Fruit fly (Drosophila melanogaster) whole organism, embryonic: ENCODE data around the gene CG34291.

Experiments used
- ATbp ChIP-seq: fragments of 200-800 bp; sonication (Bioruptor generic); optimal IDR thresholded peaks from 2 replicates; lab custom pipeline; 2017; ENCODE audit warnings: missing biosample characterization, mild to moderate bottlenecking, missing genetic modification characterization, missing genetic modification reagents
- Bgb ChIP-seq: fragments of 200-800 bp; sonication (Bioruptor generic); IDR thresholded peaks from 2 replicates; pipeline ENCODE4 v1.3.6; 2022; ENCODE audit warnings: missing biosample characterization, missing genetic modification characterization; ENCODE audit not compliant: partially characterized antibody
- Bteb2 ChIP-seq: fragments of 200-800 bp; sonication (Bioruptor generic); optimal IDR thresholded peaks from 2 replicates; lab custom pipeline; 2016; ENCODE audit warnings: missing biosample characterization, missing genetic modification characterization
- CG10366 ChIP-seq: fragments of 200-800 bp; sonication (Bioruptor generic); IDR thresholded peaks from 2 replicates; pipeline ENCODE4 v1.3.6; 2022; ENCODE audit warnings: missing biosample characterization, missing genetic modification characterization
- CG11093 ChIP-seq: fragments of 200-800 bp; sonication (Bioruptor generic); IDR thresholded peaks from 3 replicates; pipeline ENCODE4 v1.3.6; 2022; ENCODE audit warnings: missing biosample characterization, missing genetic modification characterization
- CG1233 ChIP-seq: fragments of 200-800 bp; sonication (Bioruptor generic); optimal IDR thresholded peaks from 4 replicates; lab custom pipeline; 2018; ENCODE audit warnings: missing biosample characterization, mild to moderate bottlenecking, missing genetic modification characterization
- CG13287 ChIP-seq: fragments of 200-800 bp; sonication (Bioruptor generic); IDR thresholded peaks from 2 replicates; pipeline ENCODE4 v1.3.6; 2022; ENCODE audit warnings: missing biosample characterization, missing genetic modification characterization; ENCODE audit not compliant: partially characterized antibody
- CG13894 ChIP-seq: fragments of 200-800 bp; sonication (Bioruptor generic); optimal IDR thresholded peaks from 3 replicates; lab custom pipeline; 2018; ENCODE audit warnings: missing biosample characterization, mild to moderate bottlenecking, missing genetic modification characterization, moderate library complexity
- CG14014 ChIP-seq: fragments of 200-800 bp; sonication (Bioruptor generic); IDR thresholded peaks from 2 replicates; pipeline ENCODE4 v1.3.6; 2022; ENCODE audit warnings: missing biosample characterization, missing genetic modification characterization
- CG15696 ChIP-seq: fragments of 200-800 bp; sonication (Bioruptor generic); optimal IDR thresholded peaks from 2 replicates; lab custom pipeline; 2019; ENCODE audit warnings: missing biosample characterization, mild to moderate bottlenecking, missing genetic modification characterization, moderate library complexity
- CG17328 ChIP-seq: fragments of 200-800 bp; sonication (Bioruptor generic); IDR thresholded peaks from 2 replicates; pipeline ENCODE4 v1.3.6; 2022; ENCODE audit warnings: missing biosample characterization, missing genetic modification characterization
- CG18619 ChIP-seq: fragments of 200-800 bp; sonication (Bioruptor generic); optimal IDR thresholded peaks from 3 replicates; lab custom pipeline; 2017; ENCODE audit warnings: missing biosample characterization, mild to moderate bottlenecking, missing genetic modification characterization
- CG2116 ChIP-seq: fragments of 200-800 bp; sonication (Bioruptor generic); optimal IDR thresholded peaks from 3 replicates; lab custom pipeline; 2018; ENCODE audit warnings: missing biosample characterization, mild to moderate bottlenecking, missing genetic modification characterization
- CG2712 ChIP-seq: fragments of 200-800 bp; optimal IDR thresholded peaks from 3 replicates; lab custom pipeline; 2019; ENCODE audit warnings: missing biosample characterization, mild to moderate bottlenecking, missing genetic modification characterization, moderate library complexity
- CG31365 ChIP-seq: fragments of 200-800 bp; sonication (Bioruptor generic); optimal IDR thresholded peaks from 2 replicates; lab custom pipeline; 2018; ENCODE audit warnings: missing biosample characterization, mild to moderate bottlenecking, missing genetic modification characterization
- CG3163 ChIP-seq: fragments of 200-800 bp; sonication (Bioruptor generic); optimal IDR thresholded peaks from 3 replicates; lab custom pipeline; 2016; ENCODE audit warnings: missing biosample characterization, missing genetic modification characterization
- CG32772 ChIP-seq: fragments of 200-800 bp; sonication (Bioruptor generic); IDR thresholded peaks from 2 replicates; pipeline ENCODE4 v1.3.6; 2022; ENCODE audit warnings: missing biosample characterization, missing genetic modification characterization
- CG4328 ChIP-seq: fragments of 200-800 bp; sonication (Bioruptor generic); optimal IDR thresholded peaks from 3 replicates; lab custom pipeline; 2017; ENCODE audit warnings: missing biosample characterization, missing genetic modification reagents, missing genetic modification characterization
- CG6254 ChIP-seq: fragments of 200-800 bp; sonication (Bioruptor generic); optimal IDR thresholded peaks from 3 replicates; lab custom pipeline; 2017; ENCODE audit warnings: mild to moderate bottlenecking, missing biosample characterization, missing genetic modification reagents, missing genetic modification characterization
- CG7928 ChIP-seq: fragments of 200-800 bp; sonication (Bioruptor generic); optimal IDR thresholded peaks from 2 replicates; lab custom pipeline; 2017; ENCODE audit warnings: missing biosample characterization, mild to moderate bottlenecking, missing genetic modification characterization
- CG8478 ChIP-seq: fragments of >200 bp; optimal IDR thresholded peaks from 2 replicates; lab custom pipeline; 2018
- CG8944 ChIP-seq: fragments of 200-800 bp; sonication (Bioruptor generic); optimal IDR thresholded peaks from 3 replicates; lab custom pipeline; 2016; ENCODE audit warnings: missing biosample characterization, missing genetic modification characterization
- CHES-1-like ChIP-seq: fragments of 200-800 bp; sonication (Bioruptor generic); optimal IDR thresholded peaks from 2 replicates; lab custom pipeline; 2016; ENCODE audit warnings: missing biosample characterization, missing genetic modification characterization
- Dbx ChIP-seq: fragments of 200-800 bp; sonication (Bioruptor generic); IDR thresholded peaks from 3 replicates; pipeline ENCODE4 v1.3.6; 2022; ENCODE audit warnings: missing biosample characterization, missing genetic modification characterization
- H15 ChIP-seq: fragments of 200-800 bp; sonication (Bioruptor generic); IDR thresholded peaks from 3 replicates; pipeline ENCODE4 v1.3.6; 2022; ENCODE audit warnings: missing biosample characterization, missing genetic modification characterization
- HHEX ChIP-seq: fragments of 200-800 bp; sonication (Bioruptor generic); optimal IDR thresholded peaks from 3 replicates; lab custom pipeline; 2017; ENCODE audit warnings: missing biosample characterization, mild to moderate bottlenecking, missing genetic modification characterization, missing genetic modification reagents
- Hmr ChIP-seq: fragments of 200-800 bp; sonication (Bioruptor generic); optimal IDR thresholded peaks from 3 replicates; lab custom pipeline; 2017; ENCODE audit warnings: mild to moderate bottlenecking, missing biosample characterization, missing genetic modification reagents, missing genetic modification characterization
- Hr3 ChIP-seq: fragments of 200-800 bp; sonication (Bioruptor generic); optimal IDR thresholded peaks from 3 replicates; lab custom pipeline; 2016; ENCODE audit warnings: missing biosample characterization, missing genetic modification characterization
- Hsf ChIP-seq: fragments of 200-800 bp; sonication (Bioruptor generic); optimal IDR thresholded peaks from 3 replicates; lab custom pipeline; 2016; ENCODE audit warnings: missing biosample characterization, missing genetic modification characterization
- NK7.1 ChIP-seq: fragments of 200-800 bp; sonication (Bioruptor generic); optimal IDR thresholded peaks from 3 replicates; lab custom pipeline; 2016; ENCODE audit warnings: missing biosample characterization, missing genetic modification characterization
- Opbp ChIP-seq: fragments of 200-800 bp; sonication (Bioruptor generic); IDR thresholded peaks from 3 replicates; pipeline ENCODE4 v1.3.6; 2022; ENCODE audit warnings: missing biosample characterization, missing genetic modification characterization; ENCODE audit not compliant: partially characterized antibody
- Optix ChIP-seq: fragments of 200-800 bp; sonication (Bioruptor generic); IDR thresholded peaks from 3 replicates; pipeline ENCODE4 v1.3.6; 2022; ENCODE audit warnings: missing biosample characterization, missing genetic modification characterization
- Scr ChIP-seq: fragments of 200-800 bp; sonication (Bioruptor generic); IDR thresholded peaks from 2 replicates; pipeline ENCODE4 v1.3.6; 2022; ENCODE audit warnings: missing biosample characterization, missing genetic modification characterization; ENCODE audit not compliant: partially characterized antibody
- chinmo ChIP-seq: fragments of 200-800 bp; sonication (Bioruptor generic); IDR thresholded peaks from 4 replicates; pipeline ENCODE4 v1.3.6; 2022; ENCODE audit warnings: missing biosample characterization, missing genetic modification characterization; ENCODE audit not compliant: partially characterized antibody
- chn ChIP-seq: fragments of 200-800 bp; sonication (Bioruptor generic); optimal IDR thresholded peaks from 2 replicates; lab custom pipeline; 2016; ENCODE audit warnings: missing biosample characterization, missing genetic modification characterization
- eyg ChIP-seq: fragments of 200-800 bp; sonication (Bioruptor generic); optimal IDR thresholded peaks from 3 replicates; lab custom pipeline; 2016; ENCODE audit warnings: missing biosample characterization, missing genetic modification characterization
- fd102C ChIP-seq: fragments of 200-800 bp; sonication (Bioruptor generic); optimal IDR thresholded peaks from 2 replicates; lab custom pipeline; 2018; ENCODE audit warnings: missing biosample characterization, mild to moderate bottlenecking, missing genetic modification characterization, moderate library complexity
- fd3F ChIP-seq: fragments of 200-800 bp; sonication (Bioruptor generic); optimal IDR thresholded peaks from 2 replicates; lab custom pipeline; 2018; ENCODE audit warnings: missing biosample characterization, mild to moderate bottlenecking, missing genetic modification characterization, moderate library complexity
- grau ChIP-seq: fragments of 200-800 bp; optimal IDR thresholded peaks from 3 replicates; lab custom pipeline; 2019; ENCODE audit warnings: missing biosample characterization, mild to moderate bottlenecking, missing genetic modification characterization, moderate library complexity
- ham ChIP-seq: fragments of 200-800 bp; sonication (Bioruptor generic); IDR thresholded peaks from 2 replicates; pipeline ENCODE4 v1.3.6; 2022; ENCODE audit warnings: missing biosample characterization, missing genetic modification characterization
- mirr ChIP-seq: fragments of 200-800 bp; sonication (Bioruptor generic); optimal IDR thresholded peaks from 3 replicates; lab custom pipeline; 2018; ENCODE audit warnings: missing biosample characterization, mild to moderate bottlenecking, missing genetic modification characterization
- phol ChIP-seq: fragments of 200-800 bp; sonication (Bioruptor generic); optimal IDR thresholded peaks from 3 replicates; lab custom pipeline; 2018; ENCODE audit warnings: missing biosample characterization, mild to moderate bottlenecking, missing genetic modification characterization, moderate library complexity
- psq ChIP-seq: fragments of 200-800 bp; sonication (Bioruptor generic); optimal IDR thresholded peaks from 2 replicates; lab custom pipeline; 2017; ENCODE audit warnings: missing biosample characterization, missing genetic modification characterization
- sens ChIP-seq: fragments of 200-800 bp; sonication (Bioruptor generic); peaks from one replicate; lab custom pipeline; 2016; ENCODE audit warnings: missing biosample characterization, missing genetic modification characterization
- sens-2 ChIP-seq: fragments of 200-800 bp; sonication (Bioruptor generic); IDR thresholded peaks from 2 replicates; pipeline ENCODE4 v1.3.6; 2022; ENCODE audit warnings: missing biosample characterization, missing genetic modification characterization
- seq ChIP-seq: fragments of 200-800 bp; sonication (Bioruptor generic); IDR thresholded peaks from 2 replicates; pipeline ENCODE4 v1.3.6; 2022; ENCODE audit warnings: missing biosample characterization, missing genetic modification characterization
- slbo ChIP-seq: fragments of 200-800 bp; sonication (Bioruptor generic); IDR thresholded peaks from 2 replicates; pipeline ENCODE4 v1.3.6; 2022; ENCODE audit warnings: missing biosample characterization, missing genetic modification characterization
- trem ChIP-seq: fragments of 200-800 bp; optimal IDR thresholded peaks from 3 replicates; lab custom pipeline; 2019; ENCODE audit warnings: missing biosample characterization, mild to moderate bottlenecking, missing genetic modification characterization, moderate library complexity
- zen2 ChIP-seq: fragments of 200-800 bp; sonication (Bioruptor generic); IDR thresholded peaks from 3 replicates; pipeline ENCODE4 v1.3.6; 2022; ENCODE audit warnings: missing biosample characterization, missing genetic modification characterization; ENCODE audit not compliant: partially characterized antibody
- zfh2 ChIP-seq: fragments of 200-800 bp; sonication (Bioruptor generic); optimal IDR thresholded peaks from 2 replicates; lab custom pipeline; 2016; ENCODE audit warnings: missing biosample characterization, missing genetic modification characterization

CG34291 gene

dm6 chr3R:26461226-26461805 lies 35.7 kb upstream of the CG34291 start, which contains the start of gene CG5455 (continued):
- TF ChIP-seq mirr (GFP tag; lab: Kevin White, UChicago): peak; percentile 93
- no peak for TF ChIP-seq CG11093 (GFP tag; lab: Robert Waterston, UW)
- TF ChIP-seq seq: peak; percentile 36; the same call in 1 of the 2 replicates
- TF ChIP-seq zen2 (GFP tag; lab: Robert Waterston, UW): peak; percentile 57; the same call in 1 of the 3 replicates
- TF ChIP-seq CG1233 (GFP tag; lab: Kevin White, UChicago): peak; percentile 50
- TF ChIP-seq CG7928 (GFP tag; lab: Kevin White, UChicago): no peak
- TF ChIP-seq Hmr (GFP tag; lab: Kevin White, UChicago): peak; percentile 78
- peak; percentile 75 for TF ChIP-seq HHEX
- peak; percentile 7 for TF ChIP-seq zfh2 (GFP tag; lab: Kevin White, UChicago)
- TF ChIP-seq CG4328 (GFP tag; lab: Kevin White, UChicago): peak; percentile 14
- TF ChIP-seq H15 (GFP tag; lab: Robert Waterston, UW): no peak
- no peak for TF ChIP-seq CG8478
- peak; percentile 89 for TF ChIP-seq Dbx
- no peak for TF ChIP-seq fd3F
- TF ChIP-seq CG18619 (GFP tag; lab: Kevin White, UChicago): peak; percentile 17
- TF ChIP-seq psq: no peak
- no peak for TF ChIP-seq CG15696 (tag; lab: Kevin White, UChicago)
- TF ChIP-seq sens: peak; percentile 74
- TF ChIP-seq chn: peak; percentile 28
- no peak for TF ChIP-seq Hr3
- peak; percentile 66 for TF ChIP-seq CG13287 (GFP tag; lab: Robert Waterston, UW)
- peak; percentile 42 for TF ChIP-seq CG31365 (tag; lab: Kevin White, UChicago)
- TF ChIP-seq CG32772 (GFP tag; lab: Robert Waterston, UW): no peak
- TF ChIP-seq CG17328 (GFP tag; lab: Robert Waterston, UW): 0 out of 2 replicates have a peak, but pooled peaks have one; percentile 29
- TF ChIP-seq trem (tag; lab: Kevin White, UChicago): peak; percentile 96
- peak; percentile 35 for TF ChIP-seq CG6254 (GFP tag; lab: Kevin White, UChicago)
- peak; percentile 45; the same call in 1 of the 2 replicates for TF ChIP-seq sens-2 (GFP tag; lab: Robert Waterston, UW)
- no peak for TF ChIP-seq NK7.1
- peak; percentile 43 for TF ChIP-seq Scr (GFP tag; lab: Robert Waterston, UW)
- TF ChIP-seq Opbp: peak; percentile 62; the same call in 1 of the 3 replicates
- 0 out of 2 replicates have a peak, but pooled peaks have one; percentile 19 for TF ChIP-seq ham (GFP tag; lab: Robert Waterston, UW)
- TF ChIP-seq eyg (GFP tag; lab: Kevin White, UChicago): peak; percentile 23
- peak; percentile 61 for TF ChIP-seq ATbp (GFP tag; lab: Kevin White, UChicago)
- no peak for TF ChIP-seq CG2116 (GFP tag; lab: Kevin White, UChicago)
- TF ChIP-seq CHES-1-like: peak; percentile 52
- peak; percentile 92; the same call in 2 of the 4 replicates for TF ChIP-seq chinmo (GFP tag; lab: Robert Waterston, UW)
- TF ChIP-seq phol (tag; lab: Kevin White, UChicago): no peak
- TF ChIP-seq Bteb2 (GFP tag; lab: Kevin White, UChicago): peak; percentile 7
- peak; percentile 43 for TF ChIP-seq grau
- TF ChIP-seq CG2712 (tag; lab: Kevin White, UChicago): peak; percentile 2
- TF ChIP-seq Optix (GFP tag; lab: Robert Waterston, UW): peak; percentile 12; the same call in 1 of the 3 replicates
- no peak for TF ChIP-seq fd102C (GFP tag; lab: Kevin White, UChicago)
- TF ChIP-seq CG3163: peak; percentile 100
- TF ChIP-seq CG8944 (GFP tag; lab: Kevin White, UChicago): no peak
- TF ChIP-seq Hsf (GFP tag; lab: Kevin White, UChicago): no peak
- TF ChIP-seq CG13894: peak; percentile 89
- TF ChIP-seq Bgb (GFP tag; lab: Robert Waterston, UW): peak; percentile 76
- no peak for TF ChIP-seq CG10366 (GFP tag; lab: Robert Waterston, UW)
- TF ChIP-seq CG14014 (GFP tag; lab: Robert Waterston, UW): peak; percentile 66; the same call in 1 of the 2 replicates
- TF ChIP-seq slbo (GFP tag; lab: Robert Waterston, UW): peak; percentile 51
